Worm (Caenorhabditis elegans): ENCODE measurements around the gene Y56A3A.16.

Gene Y56A3A.16

ce11 chrIII:11920187-11920785 lies 6.2 kb upstream of the Y56A3A.16 start, which contains the start of the genes ccf-1 and trap-4:
Gene ccf-1, minus strand, starts transcription at chrIII:11920237.
Gene trap-4, plus strand, starts transcription at chrIII:11920735.
- TF ChIP-seq eor-1 (tag; optimal IDR thresholded peaks at IDR 0.05) (no peak), elt-1 (tag; optimal IDR thresholded peaks at IDR 0.05) (no peak), nhr-77 (tag; optimal IDR thresholded peaks at IDR 0.05) (no peak), mdl-1 (tag; optimal IDR thresholded peaks at IDR 0.05) (no peak), nhr-11 (tag; optimal IDR thresholded peaks at IDR 0.05) (no peak), lin-39 (tag; optimal IDR thresholded peaks at IDR 0.05) (peak; percentile 35), egl-27 (tag; optimal IDR thresholded peaks at IDR 0.05) (no peak), ceh-9 (tag; optimal IDR thresholded peaks at IDR 0.05) (no peak), fkh-10 (GFP tag; optimal IDR thresholded peaks at IDR 0.05) (no peak), daf-12 (tag; optimal IDR thresholded peaks at IDR 0.05) (no peak), sea-2 (GFP tag; optimal IDR thresholded peaks at IDR 0.05) (no peak), ceh-28 (tag; optimal IDR thresholded peaks at IDR 0.05) (peak; percentile 66), nhr-28 (tag; optimal IDR thresholded peaks at IDR 0.05) (no peak), mml-1 (tag; optimal IDR thresholded peaks at IDR 0.05) (no peak), ZK546.5 (tag; optimal IDR thresholded peaks at IDR 0.05) (no peak), ztf-4 (tag; optimal IDR thresholded peaks at IDR 0.05) (no peak), lsy-12 (tag; optimal IDR thresholded peaks at IDR 0.05) (no peak), nhr-23 (tag; optimal IDR thresholded peaks at IDR 0.05) (peak; percentile 61), pqm-1 (tag; optimal IDR thresholded peaks at IDR 0.05) (peak; percentile 14), pha-4 (tag; optimal IDR thresholded peaks at IDR 0.05) (peak; percentile 76), aly-2 (tag; optimal IDR thresholded peaks at IDR 0.05) (no peak), tbx-2 (tag; optimal IDR thresholded peaks at IDR 0.05) (no peak), nhr-25 (tag; optimal IDR thresholded peaks at IDR 0.05) (peak; percentile 66), lin-15B (tag; optimal IDR thresholded peaks at IDR 0.05) (peak; percentile 76), ceh-16 (tag; optimal IDR thresholded peaks at IDR 0.05) (no peak), nfya-1 (tag; optimal IDR thresholded peaks at IDR 0.05; ENCODE audit: insufficient read depth) (peak; percentile 89), ama-1 (optimal IDR thresholded peaks at IDR 0.05) (no peak), skn-1 (tag; optimal IDR thresholded peaks at IDR 0.05) (no peak), ztf-11 (tag; optimal IDR thresholded peaks at IDR 0.05) (no peak), nhr-237 (tag; optimal IDR thresholded peaks at IDR 0.05) (no peak), fos-1 (tag; optimal IDR thresholded peaks at IDR 0.05) (no peak), elt-3 (tag; optimal IDR thresholded peaks at IDR 0.05) (no peak), fkh-2 (tag; optimal IDR thresholded peaks at IDR 0.05) (no peak), unc-62 (GFP tag; optimal IDR thresholded peaks at IDR 0.05) (no peak), nhr-67 (tag; optimal IDR thresholded peaks at IDR 0.05) (no peak), R02D3.7 (tag; optimal IDR thresholded peaks at IDR 0.05) (peak; percentile 1), hmg-11 (tag; optimal IDR thresholded peaks at IDR 0.05) (peak; percentile 22), snpc-4 (tag; optimal IDR thresholded peaks at IDR 0.05) (peak; percentile 54), elt-2 (tag; optimal IDR thresholded peaks at IDR 0.05) (peak; percentile 26), ceh-82 (tag; optimal IDR thresholded peaks at IDR 0.05) (no peak), nhr-12 (tag; optimal IDR thresholded peaks at IDR 0.05) (no peak), egl-5 (tag; optimal IDR thresholded peaks at IDR 0.05) (no peak), nhr-43 (tag; optimal IDR thresholded peaks at IDR 0.05; ENCODE audit: poor library complexity, severe bottlenecking) (no peak), zag-1 (tag; optimal IDR thresholded peaks at IDR 0.05) (no peak)

ce11 chrIII:11918247-11918769 lies 4.2 kb upstream of the Y56A3A.16 start, which contains the start of gene znf-593:
Gene znf-593, minus strand, starts transcription at chrIII:11918719.
- TF ChIP-seq ZK546.5 (tag; optimal IDR thresholded peaks at IDR 0.05): no peak
- peak; percentile 32 for TF ChIP-seq pha-4 (tag; optimal IDR thresholded peaks at IDR 0.05)
- TF ChIP-seq ama-1 (optimal IDR thresholded peaks at IDR 0.05): peak; percentile 1
- no peak for TF ChIP-seq nhr-77 (tag; optimal IDR thresholded peaks at IDR 0.05)
- TF ChIP-seq nhr-43 (tag; optimal IDR thresholded peaks at IDR 0.05; ENCODE audit: poor library complexity, severe bottlenecking): peak; percentile 56
- TF ChIP-seq elt-2 (tag; optimal IDR thresholded peaks at IDR 0.05): peak; percentile 23
- TF ChIP-seq hmg-11 (tag; optimal IDR thresholded peaks at IDR 0.05): peak; percentile 50
